Fruit fly (Drosophila melanogaster): Measurements from ENCODE around the gene Pcp.

The Pcp gene

dm6 chr2L:7063721-7064179, 42.3 kb downstream of the Pcp start, which contains the start of gene Sem1:
Gene Sem1 (plus strand): TSS chr2L:7063986.
- TF ChIP-seq N (GFP tag; optimal IDR thresholded peaks at IDR 0.05) (no peak), lola (GFP tag; optimal IDR thresholded peaks at IDR 0.05) (no peak), fru (GFP tag; optimal IDR thresholded peaks at IDR 0.05) (no peak), dl (GFP tag; optimal IDR thresholded peaks at IDR 0.05; ENCODE audit: insufficient read depth in 1 of 2, partially characterized antibody in 2 of 2) (no peak), Rel (GFP tag; optimal IDR thresholded peaks at IDR 0.05) (no peak), Rel (tag; optimal IDR thresholded peaks at IDR 0.05) (peak; percentile 41), Myc (optimal IDR thresholded peaks at IDR 0.05) (peak; percentile 85), Abd-B (GFP tag; optimal IDR thresholded peaks at IDR 0.05) (no peak), OdsH (GFP tag; optimal IDR thresholded peaks at IDR 0.05) (no peak), sage (GFP tag; optimal IDR thresholded peaks at IDR 0.05) (no peak), woc (GFP tag; optimal IDR thresholded peaks at IDR 0.05) (peak; percentile 78), HLH106 (tag; optimal IDR thresholded peaks at IDR 0.05) (peak; percentile 3), tai (GFP tag; optimal IDR thresholded peaks at IDR 0.05) (peak; percentile 18)

dm6 chr2L:7065687-7066086, 44.2 kb downstream of the Pcp start, which contains the start of gene Nuf2:
Gene Nuf2 (minus strand): TSS chr2L:7065837.
- peak; percentile 33 for TF ChIP-seq Myc (optimal IDR thresholded peaks at IDR 0.05)
- no peak for TF ChIP-seq Hr83 (GFP tag; optimal IDR thresholded peaks at IDR 0.05; ENCODE audit: poor library complexity, severe bottlenecking)
- no peak for TF ChIP-seq dl (GFP tag; optimal IDR thresholded peaks at IDR 0.05; ENCODE audit: insufficient read depth in 1 of 2, partially characterized antibody in 2 of 2)
- no peak for TF ChIP-seq Hnf4 (GFP tag; optimal IDR thresholded peaks at IDR 0.05)
- peak; percentile 83 for TF ChIP-seq N (GFP tag; optimal IDR thresholded peaks at IDR 0.05)
- TF ChIP-seq woc (GFP tag; optimal IDR thresholded peaks at IDR 0.05): no peak

dm6 chr2L:7067683-7068082, 46.2 kb downstream of the Pcp start, which contains the start of gene Ugt307A1:
Gene Ugt307A1 (plus strand): TSS chr2L:7067983.
- TF ChIP-seq CG9705 (GFP tag; optimal IDR thresholded peaks at IDR 0.05): no peak
- no peak for TF ChIP-seq tai (GFP tag; optimal IDR thresholded peaks at IDR 0.05)
- no peak for TF ChIP-seq br (GFP tag; optimal IDR thresholded peaks at IDR 0.05)
- TF ChIP-seq ey (GFP tag; optimal IDR thresholded peaks at IDR 0.05): no peak

dm6 chr2L:7071219-7071618, 49.7 kb downstream of the Pcp start:
- TF ChIP-seq GATAd (GFP tag; optimal IDR thresholded peaks at IDR 0.05) (no peak), dl (GFP tag; optimal IDR thresholded peaks at IDR 0.05; ENCODE audit: insufficient read depth in 1 of 2, partially characterized antibody in 2 of 2) (no peak), usp (GFP tag; optimal IDR thresholded peaks at IDR 0.05) (no peak), Myc (optimal IDR thresholded peaks at IDR 0.05) (peak; percentile 59)

- TF ChIP-seq Hnf4 (GFP tag; optimal IDR thresholded peaks at IDR 0.05) (no peak), usp (GFP tag; optimal IDR thresholded peaks at IDR 0.05) (no peak), sage (GFP tag; optimal IDR thresholded peaks at IDR 0.05) (no peak), fru (GFP tag; optimal IDR thresholded peaks at IDR 0.05) (peak; percentile 26), foxo (GFP tag; optimal IDR thresholded peaks at IDR 0.05) (peak in 1 of 2 experiments; percentile 22), CG32264 (GFP tag; optimal IDR thresholded peaks at IDR 0.05) (no peak), HLH106 (tag; optimal IDR thresholded peaks at IDR 0.05) (peak; percentile 3), tai (GFP tag; optimal IDR thresholded peaks at IDR 0.05) (no peak), Rel (GFP tag; optimal IDR thresholded peaks at IDR 0.05) (no peak), Rel (tag; optimal IDR thresholded peaks at IDR 0.05) (no peak), GATAd (GFP tag; optimal IDR thresholded peaks at IDR 0.05) (no peak), dsf (GFP tag; optimal IDR thresholded peaks at IDR 0.05; ENCODE audit: borderline replicate concordance) (no peak), h (GFP tag; optimal IDR thresholded peaks at IDR 0.05) (peak; percentile 16)
Observed at dm6 chr2L:7071862-7072261, 50.4 kb downstream of the Pcp start.
